Worm (Caenorhabditis elegans) whole organism, L3 larva: Measurements from ENCODE around the gene T21B10.4.

Experiments
- ama-1 ChIP-seq: fragments of 150-350 bp; optimal IDR thresholded peaks from 2 replicates; lab custom pipeline; 2018
- ceh-16 ChIP-seq: sonication (generic microtip); optimal IDR thresholded peaks from 2 replicates; lab custom pipeline; 2017; ENCODE audit warnings: missing biosample characterization, missing genetic modification characterization
- ceh-82 ChIP-seq: fragments of 150-350 bp; optimal IDR thresholded peaks from 2 replicates; lab custom pipeline; 2014; ENCODE audit warnings: missing biosample characterization, missing genetic modification characterization
- ceh-9 ChIP-seq: sonication (generic microtip); optimal IDR thresholded peaks from 2 replicates; lab custom pipeline; 2018; ENCODE audit warnings: missing biosample characterization, missing genetic modification characterization
- daf-12 ChIP-seq: fragments of 150-350 bp; optimal IDR thresholded peaks from 2 replicates; lab custom pipeline; 2014; ENCODE audit warnings: missing biosample characterization, missing genetic modification reagents, missing genetic modification characterization
- egl-5 ChIP-seq: fragments of 150-350 bp; optimal IDR thresholded peaks from 2 replicates; lab custom pipeline; 2017; ENCODE audit warnings: missing biosample characterization, missing genetic modification reagents, missing genetic modification characterization, inconsistent platforms
- elt-2 ChIP-seq: sonication (generic microtip); optimal IDR thresholded peaks from 2 replicates; lab custom pipeline; 2016; ENCODE audit warnings: missing genetic modification reagents, mild to moderate bottlenecking, missing genetic modification characterization, missing compliant biosample characterization
- fkh-2 ChIP-seq: fragments of 150-350 bp; optimal IDR thresholded peaks from 2 replicates; lab custom pipeline; 2014; ENCODE audit warnings: missing biosample characterization, missing genetic modification reagents, missing genetic modification characterization
- fos-1 ChIP-seq: fragments of 150-350 bp; optimal IDR thresholded peaks from 2 replicates; lab custom pipeline; 2014; ENCODE audit warnings: missing biosample characterization, missing genetic modification characterization
- hmg-11 ChIP-seq: sonication (generic microtip); optimal IDR thresholded peaks from 2 replicates; lab custom pipeline; 2016; ENCODE audit warnings: missing genetic modification characterization, missing compliant biosample characterization
- jun-1 ChIP-seq: fragments of 150-350 bp; optimal IDR thresholded peaks from 2 replicates; lab custom pipeline; 2014; ENCODE audit warnings: missing biosample characterization, missing genetic modification reagents, missing genetic modification characterization
- lin-39 ChIP-seq: fragments of 150-350 bp; optimal IDR thresholded peaks from 2 replicates; lab custom pipeline; 2018; ENCODE audit warnings: missing biosample characterization, missing genetic modification reagents, missing genetic modification characterization
- mdl-1 ChIP-seq: fragments of 150-350 bp; optimal IDR thresholded peaks from 2 replicates; lab custom pipeline; 2014; ENCODE audit warnings: missing biosample characterization, missing genetic modification characterization
- mml-1 ChIP-seq: fragments of 150-350 bp; sonication (generic microtip); optimal IDR thresholded peaks from 3 replicates; lab custom pipeline; 2014; ENCODE audit warnings: missing biosample characterization, missing genetic modification characterization
- nfya-1 ChIP-seq: sonication (generic microtip); optimal IDR thresholded peaks from 2 replicates; lab custom pipeline; 2017; ENCODE audit warnings: missing genetic modification characterization, mild to moderate bottlenecking, missing compliant biosample characterization, antibody characterized with exemption, moderate library complexity; ENCODE audit not compliant: insufficient read depth
- nhr-23 ChIP-seq: fragments of 150-350 bp; optimal IDR thresholded peaks from 2 replicates; lab custom pipeline; 2014; ENCODE audit warnings: missing biosample characterization, missing genetic modification reagents, missing genetic modification characterization
- nhr-237 ChIP-seq: fragments of 150-350 bp; optimal IDR thresholded peaks from 2 replicates; lab custom pipeline; 2014; ENCODE audit warnings: missing biosample characterization, missing genetic modification characterization
- nhr-25 ChIP-seq: sonication (generic microtip); optimal IDR thresholded peaks from 2 replicates; lab custom pipeline; 2017; ENCODE audit warnings: missing biosample characterization, missing genetic modification characterization
- nhr-28 ChIP-seq: fragments of 150-350 bp; optimal IDR thresholded peaks from 2 replicates; lab custom pipeline; 2014; ENCODE audit warnings: missing biosample characterization, missing genetic modification characterization
- pha-4 ChIP-seq: fragments of 150-350 bp; optimal IDR thresholded peaks from 2 replicates; lab custom pipeline; 2014; ENCODE audit warnings: missing biosample characterization, missing genetic modification reagents, missing genetic modification characterization
- pqm-1 ChIP-seq: fragments of 150-350 bp; optimal IDR thresholded peaks from 2 replicates; lab custom pipeline; 2017; ENCODE audit warnings: missing biosample characterization, missing genetic modification characterization, inconsistent platforms
- sea-2 ChIP-seq: fragments of 150-350 bp; sonication (generic microtip); optimal IDR thresholded peaks from 4 replicates; lab custom pipeline; 2014; ENCODE audit warnings: missing biosample characterization, missing genetic modification reagents, missing genetic modification characterization
- snpc-4 ChIP-seq: fragments of 150-350 bp; optimal IDR thresholded peaks from 2 replicates; lab custom pipeline; 2014; ENCODE audit warnings: missing biosample characterization, missing genetic modification characterization
- tbx-2 ChIP-seq: sonication (generic microtip); optimal IDR thresholded peaks from 2 replicates; lab custom pipeline; 2016; ENCODE audit warnings: mild to moderate bottlenecking, missing genetic modification characterization, missing compliant biosample characterization
- unc-39 ChIP-seq: sonication (generic microtip); optimal IDR thresholded peaks from 4 replicates; lab custom pipeline; 2017; ENCODE audit warnings: missing biosample characterization, missing genetic modification characterization
- unc-62 ChIP-seq: fragments of 150-350 bp; sonication (generic microtip); optimal IDR thresholded peaks from 4 replicates; lab custom pipeline; 2014; ENCODE audit warnings: missing biosample characterization, missing genetic modification reagents, missing genetic modification characterization
- ztf-11 ChIP-seq: fragments of 150-350 bp; optimal IDR thresholded peaks from 2 replicates; lab custom pipeline; 2014; ENCODE audit warnings: missing biosample characterization, missing genetic modification characterization

The T21B10.4 gene

ce11 chrII:8973516-8974043, 32.9 kb downstream of the T21B10.4 start, which contains the start of gene tomm-40:
Gene tomm-40, minus strand, starts transcription at chrII:8973566.
- TF ChIP-seq unc-39 (tag; lab: Kevin White, UChicago) (no peak), pha-4 (tag; lab: Kevin White, UChicago) (peak; percentile 4), mdl-1 (tag; lab: Kevin White, UChicago) (no peak), egl-5 (no peak), nhr-23 (tag; lab: Kevin White, UChicago) (no peak), ztf-11 (tag; lab: Kevin White, UChicago) (no peak), hmg-11 (tag; lab: Kevin White, UChicago) (peak; percentile 27)
- TF ChIP-seq, all 47 proteins: peak for 2

ce11 chrII:8982683-8983082, 42.0 kb downstream of the T21B10.4 start, which contains the start of gene C18E9.7:
Gene C18E9.7, minus strand, starts transcription at chrII:8982783.
- TF ChIP-seq unc-39 (tag; lab: Kevin White, UChicago) (no peak), nhr-25 (no peak), snpc-4 (tag; lab: Kevin White, UChicago) (no peak), ceh-16 (tag; lab: Kevin White, UChicago) (no peak), unc-62 (GFP tag; lab: Kevin White, UChicago) (no peak), daf-12 (no peak), ceh-82 (tag; lab: Kevin White, UChicago) (no peak), ama-1 (lab: Kevin White, UChicago) (no peak), fos-1 (tag; lab: Kevin White, UChicago) (no peak), nfya-1 (tag; lab: Kevin White, UChicago) (no peak), ceh-9 (tag; lab: Kevin White, UChicago) (no peak), lin-39 (no peak), nhr-28 (tag; lab: Kevin White, UChicago) (no peak)
- TF ChIP-seq, all 47 proteins: peak for 0

ce11 chrII:8987962-8988361, 47.3 kb downstream of the T21B10.4 start, which contains the start of gene C18E9.8:
Gene C18E9.8, minus strand, starts transcription at chrII:8988062.
- TF ChIP-seq unc-62 (GFP tag; lab: Kevin White, UChicago) (no peak), elt-2 (tag; lab: Kevin White, UChicago) (peak; percentile 36), nhr-28 (tag; lab: Kevin White, UChicago) (no peak), ceh-9 (tag; lab: Kevin White, UChicago) (no peak)

ce11 chrII:8989444-8989843, 48.8 kb downstream of the T21B10.4 start, which contains the start of gene C18E9.9:
Gene C18E9.9, minus strand, starts transcription at chrII:8989544.
- TF ChIP-seq hmg-11 (tag; lab: Kevin White, UChicago) (no peak), elt-2 (tag; lab: Kevin White, UChicago) (peak; percentile 12), mdl-1 (tag; lab: Kevin White, UChicago) (no peak), pqm-1 (tag; lab: Kevin White, UChicago) (peak; percentile 21), unc-62 (GFP tag; lab: Kevin White, UChicago) (no peak), pha-4 (tag; lab: Kevin White, UChicago) (peak; percentile 20)

- TF ChIP-seq elt-2 (tag; lab: Kevin White, UChicago) (peak; percentile 43), nhr-23 (tag; lab: Kevin White, UChicago) (no peak), jun-1 (tag; lab: Kevin White, UChicago) (peak; percentile 28), ztf-11 (tag; lab: Kevin White, UChicago) (no peak), sea-2 (GFP tag; lab: Kevin White, UChicago) (no peak), pqm-1 (tag; lab: Kevin White, UChicago) (peak; percentile 38), nhr-237 (tag; lab: Kevin White, UChicago) (no peak), tbx-2 (tag; lab: Kevin White, UChicago) (no peak), pha-4 (tag; lab: Kevin White, UChicago) (peak; percentile 65), nfya-1 (tag; lab: Kevin White, UChicago) (no peak)
Measured at ce11 chrII:8990267-8990666, 49.6 kb downstream of the T21B10.4 start.

ce11 chrII:8991602-8992001, 50.9 kb downstream of the T21B10.4 start:
- no peak for TF ChIP-seq mml-1 (tag; lab: Kevin White, UChicago)
- peak; percentile 71 for TF ChIP-seq elt-2 (tag; lab: Kevin White, UChicago)
- no peak for TF ChIP-seq fkh-2 (tag; lab: Kevin White, UChicago)
- peak; percentile 68 for TF ChIP-seq pqm-1 (tag; lab: Kevin White, UChicago)
